Worm (Caenorhabditis elegans): ENCODE data around the gene F32D8.14.

The F32D8.14 gene

DNA sequence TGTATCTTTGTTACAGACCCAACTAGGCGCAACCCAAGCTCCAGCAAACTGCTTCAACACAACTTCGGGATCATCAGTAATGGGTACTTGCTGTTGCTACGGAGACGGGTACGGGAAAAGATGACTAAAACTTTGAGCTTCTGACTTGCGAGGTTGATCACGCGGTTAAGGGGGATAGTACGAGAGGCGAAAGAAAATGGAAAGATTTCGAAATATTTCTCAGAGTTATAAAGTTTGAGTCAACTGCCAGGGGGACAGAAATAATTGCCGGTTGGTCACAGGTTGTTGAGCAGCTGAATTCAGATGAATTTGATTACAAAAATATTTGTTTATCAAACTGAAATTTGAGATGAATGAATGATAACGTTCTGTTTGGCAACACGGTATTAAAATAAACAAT lies 31.1 kb upstream of the F32D8.14 start:
- TF ChIP-seq dve-1 (tag; optimal IDR thresholded peaks at IDR 0.05) (no peak), unc-42 (tag; optimal IDR thresholded peaks at IDR 0.05) (no peak), fkh-6 (tag; optimal IDR thresholded peaks at IDR 0.05) (no peak), tbx-2 (tag; optimal IDR thresholded peaks at IDR 0.05) (no peak), pqm-1 (tag; optimal IDR thresholded peaks at IDR 0.05) (no peak), Y22D7AL.16 (tag; optimal IDR thresholded peaks at IDR 0.05) (no peak), ceh-34 (tag; optimal IDR thresholded peaks at IDR 0.05) (no peak), T23F11.4 (GFP tag; optimal IDR thresholded peaks at IDR 0.05) (no peak), hlh-15 (tag; optimal IDR thresholded peaks at IDR 0.05) (no peak), npax-4 (tag; optimal IDR thresholded peaks at IDR 0.05) (no peak), sox-4 (tag; optimal IDR thresholded peaks at IDR 0.05) (no peak)

DNA sequence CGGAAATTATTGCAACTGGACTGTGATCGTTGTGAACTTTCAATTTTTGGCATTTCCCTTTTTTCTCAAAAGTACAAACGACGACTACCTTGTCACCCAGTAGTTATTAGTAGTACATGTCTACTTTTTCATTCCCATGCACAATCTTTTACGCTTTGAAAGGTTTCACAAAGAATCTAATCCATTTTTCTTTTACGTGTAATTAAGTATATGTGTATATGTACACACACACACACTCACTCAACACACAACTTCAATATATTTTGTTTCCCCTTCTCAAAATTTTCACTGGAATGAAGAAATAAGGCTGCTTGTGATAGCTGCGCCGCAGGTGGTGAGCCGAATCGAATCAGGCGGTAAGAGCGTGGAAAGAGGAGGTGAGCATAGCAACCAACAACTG lies 30.1 kb upstream of the F32D8.14 start, which contains the start of gene F58B4.6:
Gene F58B4.6, plus strand, starts transcription at position 301 of the 400 bp plus-strand sequence.
- no peak for TF ChIP-seq lim-6 (tag; optimal IDR thresholded peaks at IDR 0.05)
- no peak for TF ChIP-seq npax-4 (tag; optimal IDR thresholded peaks at IDR 0.05)
- no peak for TF ChIP-seq fax-1 (tag; optimal IDR thresholded peaks at IDR 0.05)
- TF ChIP-seq ceh-14 (tag; optimal IDR thresholded peaks at IDR 0.05), result no peak

DNA sequence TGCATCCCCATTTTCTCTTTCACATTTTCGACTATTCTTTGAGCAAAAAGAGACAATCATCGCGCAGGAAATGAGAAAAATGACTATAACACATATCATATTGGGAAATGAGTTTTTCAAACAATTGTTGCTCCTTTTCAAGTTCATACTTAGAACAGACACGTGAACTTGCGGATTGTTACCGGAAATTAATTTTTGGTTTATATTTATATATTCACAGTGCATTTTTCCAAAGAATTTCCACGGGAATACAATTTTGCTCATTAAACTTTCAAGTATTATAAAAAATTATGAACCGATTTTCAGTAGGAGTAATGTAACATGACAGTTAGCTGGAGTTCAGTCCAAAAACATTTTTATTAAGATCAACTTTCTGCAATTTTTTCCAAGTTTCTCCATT lies 28.6 kb upstream of the F32D8.14 start, which contains the start of gene F58B4.7:
Gene F58B4.7, minus strand, starts transcription at position 101 of the 400 bp plus-strand sequence.
- TF ChIP-seq npax-4 (tag; optimal IDR thresholded peaks at IDR 0.05), result no peak
- no peak for TF ChIP-seq ztf-16 (tag; optimal IDR thresholded peaks at IDR 0.05)

DNA sequence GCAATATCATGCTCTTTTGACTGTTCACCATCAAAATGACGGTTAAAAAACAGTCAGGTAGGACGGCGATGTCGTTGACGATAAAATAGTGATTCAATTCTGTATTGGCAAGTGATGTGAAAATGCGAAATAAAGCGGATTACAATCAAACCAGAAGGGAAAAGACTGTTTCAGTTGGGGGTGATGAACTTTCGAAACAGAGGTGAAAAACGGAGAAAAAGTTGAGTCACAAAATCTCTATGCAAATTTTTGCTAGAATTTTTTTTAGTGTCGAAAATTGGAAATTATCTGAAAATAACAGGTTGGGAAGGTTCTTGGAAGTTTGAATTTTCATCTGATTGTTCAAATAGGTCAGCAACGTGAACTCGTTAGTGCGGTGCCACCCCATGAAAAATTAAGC lies 27.2 kb upstream of the F32D8.14 start, which contains the start of gene nas-31:
Gene nas-31, minus strand, starts transcription at position 101 of the 400 bp plus-strand sequence.
- TF ChIP-seq hlh-13 (GFP tag; optimal IDR thresholded peaks at IDR 0.05) (no peak), madf-2 (tag; optimal IDR thresholded peaks at IDR 0.05) (no peak), K02D7.2 (tag; optimal IDR thresholded peaks at IDR 0.05) (no peak), ceh-30 (tag; optimal IDR thresholded peaks at IDR 0.05) (no peak), gmeb-2 (tag; optimal IDR thresholded peaks at IDR 0.05) (no peak), odd-2 (tag; optimal IDR thresholded peaks at IDR 0.05) (no peak), npax-4 (tag; optimal IDR thresholded peaks at IDR 0.05) (no peak), sdc-2 (tag; optimal IDR thresholded peaks at IDR 0.05) (no peak)

DNA sequence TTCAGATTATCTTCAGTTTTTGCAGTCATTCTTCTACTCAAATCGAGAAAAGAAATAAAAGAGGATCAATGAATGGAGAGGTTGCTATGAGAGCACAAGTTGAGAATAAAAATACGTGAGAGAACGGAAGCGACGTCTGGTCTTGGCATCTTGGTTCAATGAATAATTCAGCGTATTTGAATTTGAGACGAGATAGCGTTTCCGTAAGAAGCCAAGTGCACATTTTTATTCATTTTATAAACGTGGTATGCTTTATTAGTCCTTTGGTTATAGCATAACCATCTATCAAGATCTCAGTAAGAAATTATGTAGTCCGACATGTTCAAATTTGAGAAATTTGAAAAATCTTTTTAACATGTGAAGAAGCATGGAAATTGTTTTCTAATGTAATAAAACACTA lies 23.8 kb upstream of the F32D8.14 start, which contains the start of gene F58B4.2:
Gene F58B4.2, minus strand, starts transcription at position 101 of the 400 bp plus-strand sequence.
- TF ChIP-seq madf-2 (tag; optimal IDR thresholded peaks at IDR 0.05) (no peak), ztf-16 (tag; optimal IDR thresholded peaks at IDR 0.05) (no peak), ttx-3 (tag; optimal IDR thresholded peaks at IDR 0.05) (no peak), pag-3 (tag; optimal IDR thresholded peaks at IDR 0.05; ENCODE audit: borderline replicate concordance) (no peak), elt-2 (tag; optimal IDR thresholded peaks at IDR 0.05) (no peak), ceh-34 (tag; optimal IDR thresholded peaks at IDR 0.05) (no peak), che-1 (tag; optimal IDR thresholded peaks at IDR 0.05) (no peak), unc-42 (tag; optimal IDR thresholded peaks at IDR 0.05) (no peak), eyg-1 (tag; optimal IDR thresholded peaks at IDR 0.05) (no peak), dve-1 (tag; optimal IDR thresholded peaks at IDR 0.05) (no peak), ceh-6 (GFP tag; optimal IDR thresholded peaks at IDR 0.05) (no peak), ceh-24 (tag; optimal IDR thresholded peaks at IDR 0.05) (no peak), hlh-15 (tag; optimal IDR thresholded peaks at IDR 0.05) (no peak), hlh-6 (tag; optimal IDR thresholded peaks at IDR 0.05) (no peak), ceh-18 (tag; optimal IDR thresholded peaks at IDR 0.05) (no peak), nhr-232 (tag; optimal IDR thresholded peaks at IDR 0.05) (no peak), ahr-1 (tag; optimal IDR thresholded peaks at IDR 0.05) (no peak), lim-6 (tag; optimal IDR thresholded peaks at IDR 0.05) (no peak), tbx-7 (tag; optimal IDR thresholded peaks at IDR 0.05) (no peak)
